Worm (Caenorhabditis elegans): ENCODE measurements around the gene T01H10.11.

DNA sequence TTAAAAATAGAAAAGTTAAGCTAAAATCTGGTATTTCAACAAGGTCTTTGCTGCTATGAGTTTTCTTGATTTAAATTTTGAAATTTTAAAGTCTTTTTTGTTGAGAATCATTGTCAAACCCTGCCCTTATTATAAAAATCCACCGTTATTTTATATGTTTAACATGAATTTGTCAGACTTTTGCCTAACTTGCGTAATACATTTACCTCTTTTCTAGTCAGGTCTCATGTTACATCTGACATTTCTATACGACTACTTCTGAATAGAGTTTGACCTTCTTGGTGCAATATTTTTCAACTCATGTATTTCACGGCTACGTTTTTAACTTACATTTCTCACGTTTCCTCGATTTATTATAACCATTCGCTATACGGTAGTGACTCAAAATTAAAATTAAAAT, 9.2 kb upstream of the T01H10.11 start, which contains the start of gene lgc-15:
- no peak for TF ChIP-seq nhr-76 (tag; optimal IDR thresholded peaks at IDR 0.05)
- TF ChIP-seq nhr-28 (tag; optimal IDR thresholded peaks at IDR 0.05), result no peak
- no peak for TF ChIP-seq lsy-2 (tag; optimal IDR thresholded peaks at IDR 0.05)
- TF ChIP-seq ces-1 (GFP tag; optimal IDR thresholded peaks at IDR 0.05), result no peak

Data from whole organism, mixed stage, embryonic.